Fruit fly (Drosophila melanogaster): ENCODE results near the gene CG42394.

DNA sequence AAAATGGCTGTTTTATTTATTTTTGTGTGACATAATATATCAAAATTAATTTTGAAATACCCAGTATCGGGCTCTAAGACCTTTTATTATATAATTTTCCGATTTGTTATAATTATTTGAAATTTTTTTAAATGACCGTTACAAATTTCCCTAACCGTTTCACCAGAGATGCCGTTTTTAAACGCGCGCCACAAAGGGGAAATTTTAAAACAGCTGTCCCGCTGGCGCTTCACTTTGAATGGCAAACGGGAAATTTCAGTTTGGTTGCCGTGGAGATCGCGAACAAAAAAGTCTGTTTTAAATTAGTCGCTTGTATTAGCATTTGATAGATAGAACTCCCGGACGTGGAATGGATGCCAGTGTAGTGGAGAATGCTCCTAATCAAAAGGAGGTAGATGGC lies 34.6 kb upstream of the CG42394 start, which contains the start of the genes CG14693 and TTLL15:
- TF ChIP-seq mam (GFP tag; optimal IDR thresholded peaks at IDR 0.05) = no peak
- TF ChIP-seq CG34422 (GFP tag; IDR thresholded peaks at IDR 0.05) = no peak
- TF ChIP-seq CG6272 (GFP tag; IDR thresholded peaks at IDR 0.05) = no peak
- TF ChIP-seq Hmx (GFP tag; optimal IDR thresholded peaks at IDR 0.05) = no peak
- no peak for TF ChIP-seq Dref (GFP tag; IDR thresholded peaks at IDR 0.05)
- TF ChIP-seq CG15073 (GFP tag; optimal IDR thresholded peaks at IDR 0.05) = no peak
- TF ChIP-seq lola (GFP tag; optimal IDR thresholded peaks at IDR 0.05) = no peak
- TF ChIP-seq CG9932 (GFP tag; IDR thresholded peaks at IDR 0.05) = no peak
- no peak for TF ChIP-seq bbx (GFP tag; IDR thresholded peaks at IDR 0.05; ENCODE audit: partially characterized antibody)
- no peak for TF ChIP-seq pan (optimal IDR thresholded peaks at IDR 0.05)
- TF ChIP-seq pan (GFP tag; optimal IDR thresholded peaks at IDR 0.05 in 1 of 2, IDR thresholded peaks at IDR 0.05 in 1 of 2) = no peak

All from whole organism, embryonic.